Worm (Caenorhabditis elegans) whole organism, L1 larva: Measurements from ENCODE around the gene cey-1.

Source experiments
- C04F5.9 ChIP-seq: sonication (generic microtip); optimal IDR thresholded peaks from 2 replicates; lab custom pipeline; 2016; ENCODE audit warnings: missing genetic modification characterization, missing compliant biosample characterization
- Y116A8C.19 ChIP-seq: sonication (generic microtip); optimal IDR thresholded peaks from 2 replicates; lab custom pipeline; 2016; ENCODE audit warnings: missing compliant biosample characterization, missing genetic modification characterization, borderline replicate concordance
- aly-2 ChIP-seq: fragments of 150-350 bp; optimal IDR thresholded peaks from 2 replicates; lab custom pipeline; 2014; ENCODE audit warnings: missing biosample characterization, missing genetic modification characterization
- blmp-1 ChIP-seq: fragments of 150-350 bp; optimal IDR thresholded peaks from 2 replicates; lab custom pipeline; 2014; ENCODE audit warnings: missing biosample characterization, missing genetic modification characterization
- ceh-8 ChIP-seq: fragments of 200-800 bp; sonication (Bioruptor generic); optimal IDR thresholded peaks from 2 replicates; lab custom pipeline; 2018; ENCODE audit warnings: mild to moderate bottlenecking, missing genetic modification characterization, moderate library complexity, missing compliant biosample characterization
- ceh-88 ChIP-seq: fragments of 200-800 bp; sonication (Bioruptor generic); IDR thresholded peaks from 2 replicates; pipeline ENCODE4 v1.3.6; 2022; ENCODE audit warnings: missing genetic modification characterization, missing compliant biosample characterization
- dpl-1 ChIP-seq, 3 experiments: fragments of 150-350 bp in 2 of 3; sonication (generic microtip) in 1 of 3; optimal IDR thresholded peaks; 2 replicates each; lab custom pipeline; 2014 to 2017; ENCODE audit warnings: missing biosample characterization in 3 of 3, missing genetic modification characterization in 3 of 3, missing genetic modification reagents in 3 of 3
- dsc-1 ChIP-seq: sonication (generic microtip); optimal IDR thresholded peaks from 2 replicates; lab custom pipeline; 2016; ENCODE audit warnings: mild to moderate bottlenecking, missing genetic modification characterization, missing compliant biosample characterization
- efl-1 ChIP-seq, 4 experiments: fragments of 150-350 bp; optimal IDR thresholded peaks in 3 of 4; peaks in 1 of 4; 1 replicate in 1 of 4; 2 replicates in 3 of 4; lab custom pipeline; 2014; ENCODE audit warnings: missing biosample characterization in 2 of 4, missing genetic modification characterization in 2 of 4, missing genetic modification reagents in 2 of 4
- egl-13 ChIP-seq: sonication (generic microtip); optimal IDR thresholded peaks from 2 replicates; lab custom pipeline; 2016; ENCODE audit warnings: missing genotype, missing genetic modification reagents, missing genetic modification characterization, missing compliant biosample characterization
- ets-5 ChIP-seq: fragments of 200-800 bp; sonication (Bioruptor generic); IDR thresholded peaks from 2 replicates; pipeline ENCODE4 v1.3.6; 2022; ENCODE audit warnings: missing genetic modification characterization, missing compliant biosample characterization
- fkh-8 ChIP-seq: sonication (generic microtip); optimal IDR thresholded peaks from 2 replicates; lab custom pipeline; 2016; ENCODE audit warnings: mild to moderate bottlenecking, missing genetic modification characterization, missing compliant biosample characterization
- fos-1 ChIP-seq: fragments of 150-350 bp; optimal IDR thresholded peaks from 2 replicates; lab custom pipeline; 2014; ENCODE audit warnings: missing biosample characterization, missing genetic modification characterization
- grh-1 ChIP-seq: fragments of 200-800 bp; sonication (Bioruptor generic); IDR thresholded peaks from 2 replicates; pipeline ENCODE4 v1.3.6; 2022; ENCODE audit warnings: missing genetic modification reagents, missing genetic modification characterization, missing compliant biosample characterization
- hlh-4 ChIP-seq: sonication (generic microtip); optimal IDR thresholded peaks from 2 replicates; lab custom pipeline; 2016; ENCODE audit warnings: mild to moderate bottlenecking, missing genetic modification characterization, missing compliant biosample characterization
- irx-1 ChIP-seq: sonication (generic microtip); optimal IDR thresholded peaks from 2 replicates; lab custom pipeline; 2016; ENCODE audit warnings: missing genetic modification characterization, missing compliant biosample characterization
- lin-14 ChIP-seq: fragments of 200-800 bp; sonication (Bioruptor generic); optimal IDR thresholded peaks from 2 replicates; lab custom pipeline; 2018; ENCODE audit warnings: mild to moderate bottlenecking, missing genetic modification characterization, moderate library complexity, missing compliant biosample characterization
- lin-15B ChIP-seq: fragments of 150-350 bp; sonication (generic microtip); optimal IDR thresholded peaks from 3 replicates; lab custom pipeline; 2014; ENCODE audit warnings: missing biosample characterization, missing genetic modification characterization
- lin-35 ChIP-seq, 2 experiments: fragments of 150-350 bp; optimal IDR thresholded peaks; 2 replicates each; lab custom pipeline; 2014; ENCODE audit warnings: missing biosample characterization in 2 of 2, missing genetic modification characterization in 2 of 2, missing genetic modification reagents in 2 of 2
- lsy-2 ChIP-seq, 2 experiments: fragments of 150-350 bp; optimal IDR thresholded peaks; 2 replicates each; lab custom pipeline; 2014; ENCODE audit warnings: missing biosample characterization in 2 of 2, missing genetic modification characterization in 2 of 2
- mdl-1 ChIP-seq, 2 experiments: fragments of 150-350 bp; optimal IDR thresholded peaks; 2 replicates each; lab custom pipeline; 2014 to 2017; ENCODE audit warnings: missing biosample characterization in 2 of 2, missing genetic modification characterization in 2 of 2, inconsistent platforms in 1 of 2
- mep-1 ChIP-seq: fragments of 150-350 bp; optimal IDR thresholded peaks from 2 replicates; lab custom pipeline; 2014; ENCODE audit warnings: missing biosample characterization, missing genetic modification characterization
- nhr-11 ChIP-seq: fragments of 150-350 bp; optimal IDR thresholded peaks from 2 replicates; lab custom pipeline; 2014; ENCODE audit warnings: missing biosample characterization, missing genetic modification characterization
- nhr-19 ChIP-seq: fragments of 200-800 bp; sonication (Bioruptor generic); conservative IDR thresholded peaks from 2 replicates; pipeline ENCODE4 v1.3.6; 2022; ENCODE audit warnings: missing genetic modification characterization, missing compliant biosample characterization
- nhr-20 ChIP-seq: sonication (generic microtip); optimal IDR thresholded peaks from 2 replicates; lab custom pipeline; 2016; ENCODE audit warnings: mild to moderate bottlenecking, missing genetic modification characterization, missing compliant biosample characterization
- nhr-28 ChIP-seq: fragments of 150-350 bp; optimal IDR thresholded peaks from 2 replicates; lab custom pipeline; 2014; ENCODE audit warnings: missing biosample characterization, missing genetic modification characterization
- nhr-47 ChIP-seq: sonication (generic microtip); optimal IDR thresholded peaks from 2 replicates; lab custom pipeline; 2016; ENCODE audit warnings: mild to moderate bottlenecking, missing genetic modification characterization, moderate library complexity, missing compliant biosample characterization
- nhr-71 ChIP-seq: sonication (generic microtip); optimal IDR thresholded peaks from 2 replicates; lab custom pipeline; 2016; ENCODE audit warnings: mild to moderate bottlenecking, missing genetic modification characterization, moderate library complexity, missing compliant biosample characterization
- nhr-84 ChIP-seq: sonication (generic microtip); optimal IDR thresholded peaks from 2 replicates; lab custom pipeline; 2017; ENCODE audit warnings: missing biosample characterization, missing genetic modification characterization
- nhr-85 ChIP-seq: sonication (generic microtip); peaks from one replicate; lab custom pipeline; 2016; ENCODE audit warnings: missing genetic modification characterization, inconsistent platforms, missing compliant biosample characterization
- pag-3 ChIP-seq: sonication (generic microtip); optimal IDR thresholded peaks from 2 replicates; lab custom pipeline; 2017; ENCODE audit warnings: missing genetic modification characterization, mild to moderate bottlenecking, missing compliant biosample characterization, antibody characterized with exemption, borderline replicate concordance; ENCODE audit not compliant: insufficient read depth
- pax-3 ChIP-seq: fragments of 200-800 bp; sonication (Bioruptor generic); optimal IDR thresholded peaks from 2 replicates; lab custom pipeline; 2018; ENCODE audit warnings: mild to moderate bottlenecking, missing genetic modification characterization, moderate library complexity, missing compliant biosample characterization
- rnt-1 ChIP-seq: sonication (generic microtip); optimal IDR thresholded peaks from 2 replicates; lab custom pipeline; 2016; ENCODE audit warnings: mild to moderate bottlenecking, missing genetic modification characterization, moderate library complexity, missing compliant biosample characterization
- skn-1 ChIP-seq: fragments of 150-350 bp; optimal IDR thresholded peaks from 2 replicates; lab custom pipeline; 2014; ENCODE audit warnings: missing biosample characterization, missing genetic modification characterization
- snu-23 ChIP-seq: sonication (generic microtip); optimal IDR thresholded peaks from 2 replicates; lab custom pipeline; 2016; ENCODE audit warnings: missing genetic modification characterization, missing compliant biosample characterization
- sox-4 ChIP-seq: sonication (generic microtip); optimal IDR thresholded peaks from 2 replicates; lab custom pipeline; 2016; ENCODE audit warnings: missing genetic modification characterization, missing compliant biosample characterization
- sptf-1 ChIP-seq: fragments of 150-350 bp; optimal IDR thresholded peaks from 2 replicates; lab custom pipeline; 2014; ENCODE audit warnings: missing biosample characterization, missing genetic modification characterization
- swsn-7 ChIP-seq: sonication (generic microtip); optimal IDR thresholded peaks from 2 replicates; lab custom pipeline; 2016; ENCODE audit warnings: missing genetic modification characterization, missing compliant biosample characterization
- tlp-1 ChIP-seq: fragments of 150-350 bp; optimal IDR thresholded peaks from 2 replicates; lab custom pipeline; 2014; ENCODE audit warnings: missing biosample characterization, missing genetic modification characterization
- unc-130 ChIP-seq: fragments of 150-350 bp; optimal IDR thresholded peaks from 2 replicates; lab custom pipeline; 2017; ENCODE audit warnings: missing biosample characterization, missing genetic modification characterization, inconsistent platforms
- unc-30 ChIP-seq: sonication (generic microtip); optimal IDR thresholded peaks from 2 replicates; lab custom pipeline; 2017; ENCODE audit warnings: missing biosample characterization, missing genetic modification characterization
- unc-86 ChIP-seq: sonication (generic microtip); optimal IDR thresholded peaks from 2 replicates; lab custom pipeline; 2016; ENCODE audit warnings: missing genetic modification characterization, missing compliant biosample characterization
- zag-1 ChIP-seq: fragments of 150-350 bp; optimal IDR thresholded peaks from 2 replicates; lab custom pipeline; 2014; ENCODE audit warnings: missing biosample characterization, missing genetic modification characterization
- ztf-11 ChIP-seq, 2 experiments: sonication (generic microtip); optimal IDR thresholded peaks; 2 replicates each; lab custom pipeline; 2016 to 2017; ENCODE audit warnings: missing genetic modification characterization in 2 of 2, missing biosample characterization in 1 of 2, missing compliant biosample characterization in 1 of 2

Gene cey-1

DNA sequence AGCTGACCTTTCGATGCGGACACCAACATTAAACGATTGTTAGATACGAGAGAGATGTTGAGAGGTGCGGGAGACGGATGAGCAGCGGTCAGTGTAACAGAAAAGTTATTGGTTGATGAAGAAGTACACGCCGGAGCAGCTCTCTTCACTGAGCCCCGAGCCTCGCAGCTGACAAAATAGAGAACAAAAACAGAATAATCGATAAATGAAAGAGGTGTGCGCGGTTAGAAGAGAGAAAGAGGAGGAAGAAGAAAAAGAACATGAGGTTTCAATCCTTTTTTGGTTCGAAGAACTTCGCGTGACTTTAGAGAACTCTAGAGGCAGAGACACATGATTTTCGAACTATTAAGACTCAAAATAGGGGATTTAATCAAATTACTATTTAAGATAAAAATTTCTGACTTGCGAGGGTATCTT is 848 bp upstream of the cey-1 start:
- TF ChIP-seq lsy-2 (tag; optimal IDR thresholded peaks at IDR 0.05; lab: Kevin White, UChicago) (peak in 1 of 2 experiments; percentile 51), lin-14 (GFP tag; lab: Kevin White, UChicago) (peak; percentile 80), nhr-71 (tag; lab: Kevin White, UChicago) (peak; percentile 74), mep-1 (tag; lab: Kevin White, UChicago) (peak; percentile 7), skn-1 (peak; percentile 34), unc-130 (peak; percentile 12), lin-35 (GFP tag; optimal IDR thresholded peaks at IDR 0.05; lab: Kevin White, UChicago) (peak; percentile 13 to 36), unc-86 (tag; lab: Kevin White, UChicago) (no peak), egl-13 (tag; lab: Kevin White, UChicago) (peak; percentile 33), nhr-20 (tag; lab: Kevin White, UChicago) (peak; percentile 15), nhr-19 (GFP tag; lab: Robert Waterston, UW) (peak; percentile 35), ceh-88 (no peak), ceh-8 (peak; percentile 18), zag-1 (tag; lab: Kevin White, UChicago) (no peak), irx-1 (tag; lab: Kevin White, UChicago) (no peak), swsn-7 (peak; percentile 8), unc-30 (tag; lab: Kevin White, UChicago) (no peak), nhr-47 (tag; lab: Kevin White, UChicago) (peak; percentile 58), Y116A8C.19 (tag; lab: Kevin White, UChicago) (no peak), ztf-11 (tag; optimal IDR thresholded peaks at IDR 0.05; lab: Kevin White, UChicago) (no peak), dsc-1 (peak; percentile 83), fkh-8 (tag; lab: Kevin White, UChicago) (peak; percentile 91), tlp-1 (tag; lab: Kevin White, UChicago) (no peak), efl-1 (optimal IDR thresholded peaks at IDR 0.05; lab: Kevin White, UChicago) (peak in 1 of 2 experiments; percentile 25), efl-1 (GFP tag; optimal IDR thresholded peaks at IDR 0.05 in 1 of 2; lab: Kevin White, UChicago) (peak in 1 of 2 experiments; percentile 88), dpl-1 (GFP tag; optimal IDR thresholded peaks at IDR 0.05; lab: Kevin White, UChicago) (peak in 1 of 3 experiments; percentile 29), sptf-1 (no peak), snu-23 (GFP tag; lab: Kevin White, UChicago) (peak; percentile 54), nhr-85 (peak; percentile 55), rnt-1 (tag; lab: Kevin White, UChicago) (peak; percentile 32), pax-3 (tag; lab: Kevin White, UChicago) (peak; percentile 54)

DNA sequence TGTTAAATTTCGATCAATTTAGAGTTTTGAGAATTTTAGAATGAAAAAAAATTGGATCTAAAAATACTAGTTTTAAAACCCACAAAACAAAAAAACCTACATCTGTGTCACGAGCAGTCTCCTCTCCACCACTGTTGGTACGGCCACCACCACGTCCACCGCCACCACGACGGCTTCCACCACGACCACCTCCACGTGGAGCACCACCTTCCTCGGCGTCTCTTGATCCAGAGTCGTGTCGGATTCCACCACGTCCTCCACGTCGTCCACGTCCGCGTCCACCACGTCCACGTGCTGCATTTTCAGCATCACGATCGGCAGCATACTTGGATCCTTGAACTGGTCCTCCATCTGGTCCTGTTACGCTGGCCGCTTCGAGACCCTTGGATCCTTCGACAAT is 866 bp downstream of the cey-1 start:
- TF ChIP-seq nhr-85 (peak; percentile 48), ets-5 (GFP tag; lab: Robert Waterston, UW) (no peak)

DNA sequence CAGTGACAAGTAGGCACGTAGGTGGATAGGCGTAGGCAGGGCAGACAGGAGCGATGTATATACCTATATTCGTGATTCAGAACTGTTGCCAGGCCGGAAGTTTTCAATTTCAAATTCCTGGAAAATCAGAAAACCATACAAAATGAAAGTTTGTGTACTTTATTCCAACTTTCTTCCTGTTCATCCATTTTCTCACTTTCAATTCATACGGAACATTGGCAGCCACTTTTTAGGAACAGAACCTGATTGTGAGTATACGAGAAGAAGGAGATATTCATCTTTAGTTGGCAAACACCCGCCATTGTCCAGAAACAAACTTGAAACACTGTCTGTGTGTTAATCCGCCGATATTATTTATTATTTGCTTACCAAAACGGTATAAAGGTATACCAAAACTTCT is 5.2 kb downstream of the cey-1 start, which contains the start of gene srlf-15:
Gene srlf-15 (plus strand): TSS at position 301 of the 400 bp plus-strand sequence.
- TF ChIP-seq skn-1 (no peak), hlh-4 (tag; lab: Kevin White, UChicago) (no peak), aly-2 (tag; lab: Kevin White, UChicago) (no peak), nhr-85 (no peak), swsn-7 (no peak), sox-4 (no peak), lin-15B (no peak)

DNA sequence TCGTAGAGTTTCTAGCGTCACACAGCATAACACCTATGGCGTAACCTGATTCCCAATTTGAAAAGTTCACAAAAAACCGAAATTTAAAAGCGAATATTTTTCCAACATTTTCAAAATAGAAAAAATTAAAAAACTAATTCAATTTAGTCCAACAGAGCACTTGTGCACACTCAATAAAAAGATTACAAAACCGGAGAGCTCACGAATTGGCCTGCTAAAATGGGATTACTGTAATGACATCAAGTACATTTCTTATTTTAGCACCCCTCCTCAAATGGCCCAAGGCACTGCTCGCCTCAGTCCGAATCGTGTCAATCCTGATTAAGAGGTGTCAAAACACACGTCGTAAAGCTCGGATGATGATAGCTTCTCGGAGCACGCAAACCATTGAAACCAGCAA is 8.2 kb downstream of the cey-1 start:
- TF ChIP-seq pax-3 (tag; lab: Kevin White, UChicago): no peak
- no peak for TF ChIP-seq Y116A8C.19 (tag; lab: Kevin White, UChicago)
- TF ChIP-seq sox-4: no peak
- TF ChIP-seq ztf-11 (tag; optimal IDR thresholded peaks at IDR 0.05; lab: Kevin White, UChicago): no peak
- no peak for TF ChIP-seq nhr-84 (tag; lab: Kevin White, UChicago)
- TF ChIP-seq blmp-1 (tag; lab: Kevin White, UChicago): no peak
- no peak for TF ChIP-seq dpl-1 (GFP tag; optimal IDR thresholded peaks at IDR 0.05; lab: Kevin White, UChicago)
- no peak for TF ChIP-seq ceh-88
- TF ChIP-seq lin-14 (GFP tag; lab: Kevin White, UChicago): no peak
- TF ChIP-seq grh-1 (GFP tag; lab: Robert Waterston, UW): no peak
- TF ChIP-seq nhr-11 (tag; lab: Kevin White, UChicago): no peak
- no peak for TF ChIP-seq nhr-28
- TF ChIP-seq zag-1 (tag; lab: Kevin White, UChicago): no peak
- no peak for TF ChIP-seq C04F5.9 (tag; lab: Kevin White, UChicago)
- TF ChIP-seq fos-1 (tag; lab: Kevin White, UChicago): no peak
- no peak for TF ChIP-seq snu-23 (GFP tag; lab: Kevin White, UChicago)
- TF ChIP-seq mdl-1 (tag; optimal IDR thresholded peaks at IDR 0.05; lab: Kevin White, UChicago): no peak
- no peak for TF ChIP-seq pag-3 (tag; lab: Kevin White, UChicago)
- no peak for TF ChIP-seq irx-1 (tag; lab: Kevin White, UChicago)
